Worm (Caenorhabditis elegans) whole organism, L4/young adult: Measurements from ENCODE around the gene eelo-2.

ENCODE experiments used
- W03F9.2 ChIP-seq: fragments of 150-350 bp; optimal IDR thresholded peaks from 2 replicates; lab custom pipeline; 2014; ENCODE audit warnings: missing biosample characterization, missing genetic modification characterization
- dao-5 ChIP-seq: sonication (generic microtip); optimal IDR thresholded peaks from 2 replicates; lab custom pipeline; 2016; ENCODE audit warnings: missing genotype, missing genetic modification characterization, moderate library complexity, missing compliant biosample characterization
- him-1 ChIP-seq: sonication (generic microtip); optimal IDR thresholded peaks from 2 replicates; lab custom pipeline; 2016; ENCODE audit warnings: missing genotype, missing genetic modification reagents, missing genetic modification characterization, missing compliant biosample characterization

Gene eelo-2

DNA sequence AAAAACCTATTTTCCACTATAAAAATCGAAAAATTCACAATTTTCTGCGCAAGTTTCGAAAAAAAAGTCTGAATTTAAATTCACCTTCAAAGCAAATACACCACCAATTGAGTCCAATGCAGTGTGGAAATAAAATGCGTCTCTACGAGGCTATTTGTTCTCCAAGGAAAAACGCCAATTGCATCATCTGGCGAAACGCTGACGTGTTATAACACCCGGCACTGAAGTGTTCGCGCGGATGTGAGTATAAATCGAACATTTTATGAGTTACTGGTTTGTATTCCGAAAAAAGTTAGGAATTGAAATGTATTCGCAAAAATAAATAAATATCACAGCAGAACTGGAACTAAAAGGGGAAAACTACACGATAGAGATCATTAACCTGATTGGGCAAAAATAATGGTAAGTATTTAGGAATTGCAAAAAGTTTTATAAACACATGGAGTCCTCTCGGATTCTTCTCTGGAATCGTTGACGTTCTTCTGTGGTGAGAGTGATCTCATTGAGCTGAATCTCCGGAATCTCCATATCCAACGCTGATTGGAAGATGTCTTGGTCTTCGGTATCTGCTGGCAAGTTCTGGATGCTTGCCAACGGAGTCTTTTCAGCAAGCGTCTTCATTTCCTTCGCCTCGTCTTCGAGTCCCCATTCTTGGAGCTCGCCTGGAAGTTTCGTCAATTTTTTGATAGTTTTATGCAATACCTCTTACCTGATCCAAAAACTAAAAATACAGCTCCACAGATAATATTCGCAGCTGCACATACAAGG, 38.2 kb downstream of the eelo-2 start, which contains the start of gene zipt-7.1:
Gene zipt-7.1 (minus strand): TSS at position 232 of the 768 bp plus-strand sequence.
- TF ChIP-seq W03F9.2 (no peak), him-1 (no peak), dao-5 (tag; lab: Kevin White, UChicago) (no peak)

DNA sequence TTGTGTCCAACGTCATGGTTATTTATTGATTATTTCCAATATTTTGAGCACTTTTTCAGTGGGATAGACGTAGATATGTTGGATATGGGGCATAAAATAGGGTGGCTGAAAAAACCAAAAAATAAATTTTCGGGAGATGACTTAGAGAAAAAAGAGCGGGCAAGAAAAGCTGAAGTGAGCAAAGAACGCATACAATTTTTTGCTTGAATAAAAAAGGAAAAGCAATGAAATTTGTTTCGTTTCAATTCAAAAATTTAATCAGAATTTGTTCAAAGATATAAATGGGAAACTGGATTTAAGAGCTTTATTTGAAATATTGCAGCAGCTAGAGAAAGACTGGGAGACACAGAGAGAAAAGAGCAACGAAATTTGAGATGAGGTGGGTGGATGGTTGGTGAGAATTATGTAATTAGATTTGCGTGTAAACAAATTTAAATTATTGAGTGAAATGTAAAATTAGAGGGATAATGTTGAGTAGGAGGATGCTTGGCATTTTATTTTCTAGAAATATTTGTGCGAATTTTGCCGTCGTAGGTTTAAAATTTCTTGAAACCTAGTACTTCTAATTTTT, 41.8 kb downstream of the eelo-2 start, which contains the start of the genes T28F3.11 and slc-17.4:
Gene T28F3.11 (minus strand): TSS at position 51 of the 571 bp plus-strand sequence.
Gene slc-17.4 (minus strand): TSS at position 105 of the 571 bp plus-strand sequence.
- TF ChIP-seq dao-5 (tag; lab: Kevin White, UChicago), result no peak
- TF ChIP-seq him-1, result no peak
- TF ChIP-seq W03F9.2, result no peak

DNA sequence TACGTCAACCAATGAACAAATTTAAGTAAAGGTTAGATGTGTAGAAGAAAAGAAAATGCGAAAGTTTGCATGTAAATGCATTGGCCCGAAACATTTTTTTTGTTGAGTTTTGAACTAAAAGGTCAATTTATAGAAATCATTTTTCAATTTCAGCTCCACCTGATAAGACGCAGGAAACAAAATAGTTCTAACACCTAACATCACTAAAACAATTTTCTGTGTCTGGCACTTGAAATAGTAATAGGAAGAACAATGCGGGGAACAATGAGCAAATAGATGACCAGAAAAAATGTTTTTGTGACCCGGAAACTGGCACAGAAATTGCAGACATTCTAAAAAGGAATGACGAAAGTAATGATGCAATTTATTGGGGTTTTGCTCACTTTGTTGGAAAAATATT, 42.4 kb downstream of the eelo-2 start:
- no peak for TF ChIP-seq dao-5 (tag; lab: Kevin White, UChicago)
- no peak for TF ChIP-seq W03F9.2
- no peak for TF ChIP-seq him-1

DNA sequence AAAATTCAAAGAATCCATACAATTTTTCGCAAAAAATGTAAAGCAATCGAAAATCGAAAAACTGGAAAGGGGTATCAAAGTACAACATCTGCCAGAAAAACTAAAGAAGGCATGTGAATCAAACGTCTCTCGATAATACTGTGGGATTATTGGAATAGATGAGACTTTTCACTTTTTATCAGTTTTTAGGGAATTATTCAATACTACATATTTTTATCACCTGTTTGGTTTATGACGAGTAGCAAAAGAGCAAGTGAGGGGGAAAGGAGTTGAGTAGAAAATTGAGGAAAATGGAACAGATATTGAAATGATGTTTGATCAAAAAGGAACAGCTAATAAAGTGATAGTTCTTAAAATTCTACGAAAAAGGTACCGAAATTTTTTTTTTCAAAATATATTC, 43.1 kb downstream of the eelo-2 start:
- no peak for TF ChIP-seq him-1
- TF ChIP-seq W03F9.2, result no peak
- TF ChIP-seq dao-5 (tag; lab: Kevin White, UChicago), result no peak

DNA sequence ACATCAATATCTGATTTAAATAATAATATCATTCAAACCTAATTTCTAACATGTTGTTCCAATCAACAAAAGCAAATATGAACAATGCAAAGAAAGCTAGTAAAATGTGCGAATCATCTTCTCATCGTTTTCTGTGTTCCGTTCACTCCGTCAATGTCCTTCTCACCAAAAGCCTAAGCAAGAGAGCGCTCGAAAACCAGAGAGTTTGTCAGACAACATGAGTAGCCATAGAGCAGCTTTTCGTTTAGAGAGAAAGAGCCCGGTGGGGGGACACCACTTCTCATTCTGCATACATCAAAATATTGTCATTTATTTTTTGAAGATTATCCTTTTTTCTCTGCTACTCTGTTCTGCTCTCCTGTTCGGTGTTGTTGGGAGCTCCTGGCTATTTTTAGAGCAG, 43.7 kb downstream of the eelo-2 start:
- TF ChIP-seq him-1, result no peak
- TF ChIP-seq dao-5 (tag; lab: Kevin White, UChicago), result no peak
- TF ChIP-seq W03F9.2, result no peak

DNA sequence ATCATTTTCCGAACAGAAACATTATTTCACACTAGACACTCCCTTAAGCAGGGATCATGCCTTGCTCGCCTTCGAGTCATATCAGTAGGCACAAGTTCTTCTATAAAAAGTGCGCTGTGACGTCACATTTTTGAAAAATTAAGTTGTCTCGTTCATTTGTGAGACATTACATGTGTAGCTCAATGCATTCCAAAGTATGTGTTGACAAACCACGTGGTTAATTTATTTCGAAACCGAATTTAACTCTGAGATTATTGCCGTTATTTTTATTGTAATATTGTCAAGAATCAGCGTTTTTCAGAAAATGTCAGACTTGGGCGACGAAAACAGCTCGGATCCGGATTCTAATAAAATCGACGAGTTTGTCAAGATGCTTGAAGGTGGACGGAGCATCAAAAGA, 44.6 kb downstream of the eelo-2 start, which contains the start of gene T28F3.5:
Gene T28F3.5 (plus strand): TSS at position 301 of the 400 bp plus-strand sequence.
- TF ChIP-seq W03F9.2, result no peak
- no peak for TF ChIP-seq him-1
- no peak for TF ChIP-seq dao-5 (tag; lab: Kevin White, UChicago)

DNA sequence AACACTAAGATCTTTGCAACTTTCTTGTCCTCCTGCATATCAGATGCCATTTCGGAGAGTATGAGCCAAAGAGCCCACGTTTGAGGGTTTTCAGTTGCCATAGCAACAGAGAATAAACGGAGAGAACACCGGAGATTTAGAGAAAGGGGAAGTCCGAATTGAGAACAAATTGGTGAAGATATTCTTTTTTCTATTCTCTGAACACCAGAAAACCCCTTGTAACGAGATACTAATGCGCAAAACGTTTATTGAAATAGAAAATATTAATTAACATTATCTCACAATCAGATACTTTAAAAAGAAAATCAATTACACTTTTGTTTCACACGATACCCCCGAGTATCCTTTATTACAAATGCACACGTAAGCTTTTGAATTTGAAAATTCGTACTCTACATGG, 52.0 kb downstream of the eelo-2 start, which contains the start of gene ifta-2:
Gene ifta-2 (minus strand): TSS at position 101 of the 400 bp plus-strand sequence.
- TF ChIP-seq him-1 (no peak), W03F9.2 (no peak), dao-5 (tag; lab: Kevin White, UChicago) (no peak)
